Fruit fly (Drosophila melanogaster) whole organism, embryonic: ENCODE data around the gene CG33267.

ENCODE experiments used
- ATbp ChIP-seq: fragments of 200-800 bp; sonication (Bioruptor generic); optimal IDR thresholded peaks from 2 replicates; lab custom pipeline; 2017; ENCODE audit warnings: missing biosample characterization, mild to moderate bottlenecking, missing genetic modification characterization, missing genetic modification reagents
- Blimp-1 ChIP-seq: fragments of 200-800 bp; sonication (Bioruptor generic); optimal IDR thresholded peaks from 3 replicates; lab custom pipeline; 2018; ENCODE audit warnings: missing biosample characterization, missing genetic modification characterization, mild to moderate bottlenecking, moderate library complexity, missing genetic modification reagents
- CG10543 ChIP-seq: fragments of 200-800 bp; sonication (Bioruptor generic); optimal IDR thresholded peaks from 3 replicates; lab custom pipeline; 2017; ENCODE audit warnings: missing biosample characterization, mild to moderate bottlenecking, missing genetic modification characterization, moderate library complexity
- CG11456 ChIP-seq: fragments of 200-800 bp; sonication (Bioruptor generic); IDR thresholded peaks from 3 replicates; pipeline ENCODE4 v1.3.6; 2022; ENCODE audit warnings: missing biosample characterization, missing genetic modification characterization
- CG11695 ChIP-seq: fragments of 200-800 bp; sonication (Bioruptor generic); IDR thresholded peaks from 3 replicates; pipeline ENCODE4 v1.3.6; 2022; ENCODE audit warnings: missing biosample characterization, missing genetic modification characterization
- CG11723 ChIP-seq: fragments of 200-800 bp; sonication (Bioruptor generic); optimal IDR thresholded peaks from 2 replicates; lab custom pipeline; 2017; ENCODE audit warnings: missing biosample characterization, mild to moderate bottlenecking, missing genetic modification characterization
- CG12219 ChIP-seq: fragments of 200-800 bp; sonication (Bioruptor generic); optimal IDR thresholded peaks from 3 replicates; lab custom pipeline; 2018; ENCODE audit warnings: missing biosample characterization, mild to moderate bottlenecking, missing genetic modification characterization
- CG12744 ChIP-seq: fragments of 200-800 bp; sonication (Bioruptor generic); optimal IDR thresholded peaks from 2 replicates; lab custom pipeline; 2016; ENCODE audit warnings: missing biosample characterization, missing genetic modification characterization
- CG12769 ChIP-seq: fragments of 200-800 bp; sonication (Bioruptor generic); optimal IDR thresholded peaks from 2 replicates; lab custom pipeline; 2019; ENCODE audit warnings: missing biosample characterization, mild to moderate bottlenecking, missing genetic modification characterization, moderate library complexity
- CG13296 ChIP-seq: fragments of 200-800 bp; sonication (Bioruptor generic); optimal IDR thresholded peaks from 3 replicates; lab custom pipeline; 2018; ENCODE audit warnings: missing biosample characterization, mild to moderate bottlenecking, missing genetic modification characterization
- CG13424 ChIP-seq: fragments of 200-800 bp; sonication (Bioruptor generic); optimal IDR thresholded peaks from 2 replicates; lab custom pipeline; 2019; ENCODE audit warnings: missing biosample characterization, mild to moderate bottlenecking, missing genetic modification characterization, moderate library complexity
- CG14667 ChIP-seq: fragments of 200-800 bp; sonication (Bioruptor generic); IDR thresholded peaks from 2 replicates; pipeline ENCODE4 v1.3.6; 2022; ENCODE audit warnings: missing biosample characterization, missing genetic modification characterization
- CG14860 ChIP-seq: fragments of 200-800 bp; sonication (Bioruptor generic); IDR thresholded peaks from 3 replicates; pipeline ENCODE4 v1.3.6; 2022; ENCODE audit warnings: missing biosample characterization, missing genetic modification characterization; ENCODE audit not compliant: partially characterized antibody
- CG17186 ChIP-seq: fragments of 200-800 bp; sonication (Bioruptor generic); optimal IDR thresholded peaks from 3 replicates; lab custom pipeline; 2017; ENCODE audit warnings: missing biosample characterization, missing genetic modification reagents, missing genetic modification characterization
- CG17802 ChIP-seq: fragments of 200-800 bp; sonication (Bioruptor generic); optimal IDR thresholded peaks from 2 replicates; lab custom pipeline; 2018; ENCODE audit warnings: missing biosample characterization, mild to moderate bottlenecking, missing genetic modification characterization, moderate library complexity
- CG3407 ChIP-seq: fragments of 200-800 bp; sonication (Bioruptor generic); optimal IDR thresholded peaks from 2 replicates; lab custom pipeline; 2018; ENCODE audit warnings: missing biosample characterization, mild to moderate bottlenecking, missing genetic modification characterization
- CG4360 ChIP-seq: fragments of 200-800 bp; sonication (Bioruptor generic); IDR thresholded peaks from 2 replicates; pipeline ENCODE4 v1.3.6; 2022; ENCODE audit warnings: missing biosample characterization, missing genetic modification characterization
- CG4404 ChIP-seq: fragments of 200-800 bp; sonication (Bioruptor generic); IDR thresholded peaks from 2 replicates; pipeline ENCODE4 v1.3.6; 2022; ENCODE audit warnings: missing biosample characterization, missing genetic modification characterization
- CG7745 ChIP-seq: fragments of 200-800 bp; sonication (Bioruptor generic); optimal IDR thresholded peaks from 2 replicates; lab custom pipeline; 2018; ENCODE audit warnings: missing biosample characterization, mild to moderate bottlenecking, missing genetic modification characterization, moderate library complexity
- CG7987 ChIP-seq: fragments of 200-800 bp; sonication (Bioruptor generic); optimal IDR thresholded peaks from 2 replicates; lab custom pipeline; 2018; ENCODE audit warnings: missing biosample characterization, mild to moderate bottlenecking, missing genetic modification characterization, moderate library complexity
- CG8290 ChIP-seq, 3 experiments: fragments of 200-800 bp; sonication (Bioruptor generic); optimal IDR thresholded peaks; 2 replicates each; lab custom pipeline; 2016 to 2019; ENCODE audit warnings: missing biosample characterization in 3 of 3, missing genetic modification characterization in 3 of 3, mild to moderate bottlenecking in 2 of 3, moderate library complexity in 1 of 3
- Camta ChIP-seq: fragments of 200-800 bp; sonication (Bioruptor generic); optimal IDR thresholded peaks from 2 replicates; lab custom pipeline; 2016; ENCODE audit warnings: missing biosample characterization, missing genetic modification characterization
- D19B ChIP-seq: fragments of 200-800 bp; sonication (Bioruptor generic); optimal IDR thresholded peaks from 2 replicates; lab custom pipeline; 2017; ENCODE audit warnings: missing biosample characterization, mild to moderate bottlenecking, missing genetic modification characterization
- Deaf1 ChIP-seq: fragments of 200-800 bp; optimal IDR thresholded peaks from 3 replicates; lab custom pipeline; 2019; ENCODE audit warnings: missing biosample characterization, mild to moderate bottlenecking, missing genetic modification characterization, moderate library complexity
- Med ChIP-seq: fragments of 200-800 bp; sonication (Bioruptor generic); peaks from one replicate; lab custom pipeline; 2016; ENCODE audit warnings: missing biosample characterization, missing genetic modification characterization, mild to moderate bottlenecking, inconsistent platforms, moderate library complexity
- Mrtf ChIP-seq: fragments of 200-800 bp; sonication (Bioruptor generic); IDR thresholded peaks from 3 replicates; pipeline ENCODE4 v1.3.6; 2022; ENCODE audit warnings: missing biosample characterization, missing genetic modification characterization
- Sry-δ ChIP-seq: fragments of 200-800 bp; sonication (Bioruptor generic); optimal IDR thresholded peaks from 2 replicates; lab custom pipeline; 2016; ENCODE audit warnings: missing biosample characterization, missing genetic modification characterization
- YL-1 ChIP-seq: fragments of 200-800 bp; sonication (Bioruptor generic); optimal IDR thresholded peaks from 3 replicates; lab custom pipeline; 2017; ENCODE audit warnings: missing biosample characterization, mild to moderate bottlenecking, missing genetic modification characterization
- ap ChIP-seq: fragments of 200-800 bp; sonication (Bioruptor generic); IDR thresholded peaks from 2 replicates; pipeline ENCODE4 v1.3.6; 2022; ENCODE audit warnings: missing biosample characterization, missing genetic modification characterization
- ara ChIP-seq: fragments of 200-800 bp; sonication (Bioruptor generic); IDR thresholded peaks from 2 replicates; pipeline ENCODE4 v1.3.6; 2022; ENCODE audit warnings: missing biosample characterization, missing genetic modification characterization
- bcd ChIP-seq: fragments of 200-800 bp; sonication (Bioruptor generic); optimal IDR thresholded peaks from 2 replicates; lab custom pipeline; 2017; ENCODE audit warnings: missing biosample characterization, mild to moderate bottlenecking, missing genetic modification characterization
- caup ChIP-seq: fragments of 200-800 bp; sonication (Bioruptor generic); optimal IDR thresholded peaks from 3 replicates; lab custom pipeline; 2017; ENCODE audit warnings: missing biosample characterization, mild to moderate bottlenecking, missing genetic modification characterization, moderate library complexity; ENCODE audit not compliant: severe bottlenecking
- cg ChIP-seq: fragments of 200-800 bp; sonication (Bioruptor generic); optimal IDR thresholded peaks from 3 replicates; lab custom pipeline; 2019; ENCODE audit warnings: missing biosample characterization, mild to moderate bottlenecking, missing genetic modification characterization, moderate library complexity
- cwo ChIP-seq: fragments of 200-800 bp; sonication (Bioruptor generic); optimal IDR thresholded peaks from 3 replicates; lab custom pipeline; 2017; ENCODE audit warnings: missing biosample characterization, missing genetic modification characterization, mild to moderate bottlenecking, moderate library complexity, missing genetic modification reagents
- exex ChIP-seq: fragments of 200-800 bp; sonication (Bioruptor generic); optimal IDR thresholded peaks from 4 replicates; lab custom pipeline; 2018; ENCODE audit warnings: missing biosample characterization, mild to moderate bottlenecking, missing genetic modification characterization, moderate library complexity
- fd3F ChIP-seq: fragments of 200-800 bp; sonication (Bioruptor generic); optimal IDR thresholded peaks from 2 replicates; lab custom pipeline; 2018; ENCODE audit warnings: missing biosample characterization, mild to moderate bottlenecking, missing genetic modification characterization, moderate library complexity
- gcm2 ChIP-seq: fragments of 200-800 bp; sonication (Bioruptor generic); optimal IDR thresholded peaks from 2 replicates; lab custom pipeline; 2016; ENCODE audit warnings: missing biosample characterization, missing genetic modification characterization
- jumu ChIP-seq: fragments of 200-800 bp; sonication (Bioruptor generic); optimal IDR thresholded peaks from 3 replicates; lab custom pipeline; 2016; ENCODE audit warnings: missing biosample characterization, missing genetic modification characterization
- lab ChIP-seq: fragments of 200-800 bp; sonication (Bioruptor generic); optimal IDR thresholded peaks from 3 replicates; lab custom pipeline; 2017; ENCODE audit warnings: missing biosample characterization, missing genetic modification characterization, mild to moderate bottlenecking, moderate library complexity, missing genetic modification reagents
- lola ChIP-seq, 3 experiments: fragments of >200 bp in 2 of 3; fragments of 200-800 bp in 1 of 3; sonication (Bioruptor generic) in 1 of 3; optimal IDR thresholded peaks; 2 replicates each; lab custom pipeline; 2017 to 2019; ENCODE audit warnings: missing biosample characterization in 3 of 3, missing genetic modification characterization in 3 of 3, mild to moderate bottlenecking in 1 of 3, moderate library complexity in 1 of 3
- mirr ChIP-seq: fragments of 200-800 bp; sonication (Bioruptor generic); optimal IDR thresholded peaks from 3 replicates; lab custom pipeline; 2018; ENCODE audit warnings: missing biosample characterization, mild to moderate bottlenecking, missing genetic modification characterization
- nmo ChIP-seq: fragments of 200-800 bp; sonication (Bioruptor generic); optimal IDR thresholded peaks from 2 replicates; lab custom pipeline; 2018; ENCODE audit warnings: missing biosample characterization, mild to moderate bottlenecking, missing genetic modification characterization, moderate library complexity
- pnt ChIP-seq: fragments of 200-800 bp; sonication (Bioruptor generic); optimal IDR thresholded peaks from 3 replicates; lab custom pipeline; 2016; ENCODE audit warnings: missing biosample characterization, missing genetic modification characterization
- sisA ChIP-seq: fragments of 200-800 bp; sonication (Bioruptor generic); IDR thresholded peaks from 2 replicates; pipeline ENCODE4 v1.3.6; 2022; ENCODE audit warnings: missing biosample characterization, missing genetic modification characterization
- slbo ChIP-seq: fragments of 200-800 bp; sonication (Bioruptor generic); IDR thresholded peaks from 2 replicates; pipeline ENCODE4 v1.3.6; 2022; ENCODE audit warnings: missing biosample characterization, missing genetic modification characterization
- trem ChIP-seq: fragments of 200-800 bp; optimal IDR thresholded peaks from 3 replicates; lab custom pipeline; 2019; ENCODE audit warnings: missing biosample characterization, mild to moderate bottlenecking, missing genetic modification characterization, moderate library complexity
- vfl ChIP-seq: fragments of 200-800 bp; sonication (Bioruptor generic); optimal IDR thresholded peaks from 2 replicates; lab custom pipeline; 2016; ENCODE audit warnings: missing biosample characterization, missing genetic modification characterization
- wdn ChIP-seq: fragments of 200-800 bp; sonication (Bioruptor generic); IDR thresholded peaks from 2 replicates; pipeline ENCODE4 v1.3.6; 2022; ENCODE audit warnings: missing biosample characterization, missing genetic modification characterization

The CG33267 gene

dm6 chr3L:11530370-11530769 is 33.9 kb upstream of the CG33267 start (continued):
- no peak for TF ChIP-seq pnt
- TF ChIP-seq ap (GFP tag; lab: Robert Waterston, UW): no peak
- TF ChIP-seq D19B (GFP tag; lab: Kevin White, UChicago): no peak
- no peak for TF ChIP-seq CG17802 (tag; lab: Kevin White, UChicago)
- TF ChIP-seq ATbp (GFP tag; lab: Kevin White, UChicago): no peak
- no peak for TF ChIP-seq CG4404 (GFP tag; lab: Robert Waterston, UW)
- no peak for TF ChIP-seq sisA (GFP tag; lab: Robert Waterston, UW)
- peak; percentile 37 for TF ChIP-seq lab (GFP tag; lab: Kevin White, UChicago)
- TF ChIP-seq CG8290 (GFP tag; optimal IDR thresholded peaks at IDR 0.05; lab: Kevin White, UChicago): no peak
- no peak for TF ChIP-seq CG8290 (tag; optimal IDR thresholded peaks at IDR 0.05; lab: Kevin White, UChicago)
- TF ChIP-seq bcd (GFP tag; lab: Kevin White, UChicago): no peak
- peak; percentile 31 for TF ChIP-seq Deaf1
- no peak for TF ChIP-seq CG14860 (GFP tag; lab: Robert Waterston, UW)
- TF ChIP-seq CG12769 (tag; lab: Kevin White, UChicago): peak; percentile 62
- TF ChIP-seq CG12219 (GFP tag; lab: Kevin White, UChicago): no peak
- TF ChIP-seq CG17186: no peak
- no peak for TF ChIP-seq Camta (GFP tag; lab: Kevin White, UChicago)
- TF ChIP-seq CG3407 (GFP tag; lab: Kevin White, UChicago): no peak
- TF ChIP-seq, all 482 proteins: peak for 22

- TF ChIP-seq CG4360 (GFP tag; lab: Robert Waterston, UW) (peak; percentile 80), Med (GFP tag; lab: Kevin White, UChicago) (peak; percentile 13), jumu (GFP tag; lab: Kevin White, UChicago) (no peak), slbo (GFP tag; lab: Robert Waterston, UW) (0 out of 2 replicates have a peak, but pooled peaks have one; percentile 14), vfl (GFP tag; lab: Kevin White, UChicago) (no peak), trem (tag; lab: Kevin White, UChicago) (no peak), Blimp-1 (GFP tag; lab: Kevin White, UChicago) (no peak), gcm2 (GFP tag; lab: Kevin White, UChicago) (no peak), cg (GFP tag; lab: Kevin White, UChicago) (peak; percentile 25), CG11723 (GFP tag; lab: Kevin White, UChicago) (no peak), CG7987 (GFP tag; lab: Kevin White, UChicago) (peak; percentile 3), CG7745 (no peak), CG12744 (GFP tag; lab: Kevin White, UChicago) (no peak), CG10543 (GFP tag; lab: Kevin White, UChicago) (peak; percentile 9), CG11695 (GFP tag; lab: Robert Waterston, UW) (0 out of 3 replicates have a peak, but pooled peaks have one; percentile 10), fd3F (GFP tag; lab: Kevin White, UChicago) (no peak), lab (GFP tag; lab: Kevin White, UChicago) (peak; percentile 60), wdn (GFP tag; lab: Robert Waterston, UW) (no peak), ara (GFP tag; lab: Robert Waterston, UW) (no peak), YL-1 (GFP tag; lab: Kevin White, UChicago) (no peak), lola (GFP tag; optimal IDR thresholded peaks at IDR 0.05; lab: Kevin White, UChicago) (no peak), CG13296 (GFP tag; lab: Kevin White, UChicago) (no peak), mirr (GFP tag; lab: Kevin White, UChicago) (peak; percentile 87), Sry-δ (GFP tag; lab: Kevin White, UChicago) (no peak), CG11456 (GFP tag; lab: Robert Waterston, UW) (0 out of 3 replicates have a peak, but pooled peaks have one; percentile 19), caup (GFP tag; lab: Kevin White, UChicago) (peak; percentile 54), CG14667 (GFP tag; lab: Robert Waterston, UW) (no peak), CG17186 (no peak), Mrtf (0 out of 3 replicates have a peak, but pooled peaks have one; percentile 8), exex (peak; percentile 51), cwo (GFP tag; lab: Kevin White, UChicago) (peak; percentile 14), CG13424 (tag; lab: Kevin White, UChicago) (no peak), nmo (GFP tag; lab: Kevin White, UChicago) (no peak)
These were observed 33.0 kb upstream of the CG33267 start for dm6 chr3L:11531300-11531699.
